Worm (Caenorhabditis elegans): Measurements from ENCODE around the gene clec-125.

Gene clec-125

DNA sequence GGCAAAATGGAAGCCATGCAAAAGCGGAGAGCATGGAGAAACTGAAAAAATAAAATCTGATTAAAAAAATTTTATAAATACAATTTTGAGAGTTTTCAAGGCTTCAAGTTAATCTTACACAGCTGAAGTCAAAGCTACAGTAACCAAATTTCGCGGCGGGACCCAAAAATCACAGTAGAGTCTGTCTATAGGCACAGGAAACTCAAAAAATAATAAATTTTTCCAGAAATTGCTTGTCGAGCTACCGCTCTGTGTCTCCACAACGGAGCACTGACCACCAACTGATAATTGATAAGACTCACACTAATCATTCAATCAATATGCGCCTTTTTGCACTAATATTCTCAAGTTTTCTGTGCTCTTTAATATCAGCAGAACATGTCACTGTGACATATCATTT, 34.5 kb downstream of the clec-125 start, which contains the start of gene W10G11.19:
W10G11.19 (plus strand) TSS at position 301 of the 400 bp plus-strand sequence.
- no peak for TF ChIP-seq mel-28 (tag; optimal IDR thresholded peaks at IDR 0.05; ENCODE audit: borderline replicate concordance)
- peak; percentile 59 for TF ChIP-seq nhr-80 (tag; optimal IDR thresholded peaks at IDR 0.05)

ce11 chrII:3553453-3553852, 37.6 kb downstream of the clec-125 start, which contains the start of gene dnc-3:
Gene dnc-3 (plus strand): TSS chrII:3553724.
- no peak for TF ChIP-seq mel-28 (tag; optimal IDR thresholded peaks at IDR 0.05; ENCODE audit: borderline replicate concordance)
- TF ChIP-seq F57A8.1 (GFP tag; optimal IDR thresholded peaks at IDR 0.05) = no peak
- TF ChIP-seq chd-7 (tag; optimal IDR thresholded peaks at IDR 0.05) = no peak
- TF ChIP-seq ama-1 (optimal IDR thresholded peaks at IDR 0.05) = no peak
- no peak for TF ChIP-seq ama-1 (GFP tag; optimal IDR thresholded peaks at IDR 0.05)
- no peak for TF ChIP-seq Y53F4B.3 (GFP tag; IDR thresholded peaks at IDR 0.05)
- TF ChIP-seq hrde-1 (tag; optimal IDR thresholded peaks at IDR 0.05; ENCODE audit: borderline replicate concordance) = no peak
- TF ChIP-seq tbx-9 (tag; optimal IDR thresholded peaks at IDR 0.05; ENCODE audit: borderline replicate concordance) = no peak
- TF ChIP-seq cebp-2 (GFP tag; IDR thresholded peaks at IDR 0.05) = no peak
- no peak for TF ChIP-seq F57C9.4 (tag; optimal IDR thresholded peaks at IDR 0.05)
- TF ChIP-seq lsl-1 (GFP tag; optimal IDR thresholded peaks at IDR 0.05) = peak; percentile 61
- TF ChIP-seq F33H1.4 (GFP tag; IDR thresholded peaks at IDR 0.05) = peak; percentile 50; the same call in 1 of the 2 replicates
- TF ChIP-seq rpc-1 (optimal IDR thresholded peaks at IDR 0.05) = no peak
- no peak for TF ChIP-seq rpc-1 (tag; optimal IDR thresholded peaks at IDR 0.05)
- TF ChIP-seq hlh-12 (tag; optimal IDR thresholded peaks at IDR 0.05) = no peak
- no peak for TF ChIP-seq tlf-1 (GFP tag; optimal IDR thresholded peaks at IDR 0.05)
- TF ChIP-seq ZK185.1 (tag; optimal IDR thresholded peaks at IDR 0.05; ENCODE audit: poor library complexity, severe bottlenecking) = no peak
- no peak for TF ChIP-seq lag-1 (GFP tag; IDR thresholded peaks at IDR 0.05)
- TF ChIP-seq snpc-1.1 (tag; optimal IDR thresholded peaks at IDR 0.05; ENCODE audit: insufficient read depth) = no peak
- TF ChIP-seq Y56A3A.18 (GFP tag; IDR thresholded peaks at IDR 0.05) = no peak
- no peak for TF ChIP-seq aptf-2 (GFP tag; conservative IDR thresholded peaks at IDR 0.05)
- no peak for TF ChIP-seq repo-1 (tag; optimal IDR thresholded peaks at IDR 0.05)
- TF ChIP-seq nhr-27 (tag; optimal IDR thresholded peaks at IDR 0.05) = no peak
- TF ChIP-seq hsf-1 (GFP tag; IDR thresholded peaks at IDR 0.05) = no peak
- TF ChIP-seq pbrm-1 (GFP tag; IDR thresholded peaks at IDR 0.05) = 0 out of 2 replicates have a peak, but pooled peaks have one; percentile 22
- no peak for TF ChIP-seq unc-130 (GFP tag; optimal IDR thresholded peaks at IDR 0.05)
- no peak for TF ChIP-seq ccch-3 (GFP tag; optimal IDR thresholded peaks at IDR 0.05)
- peak; percentile 64; the same call in 1 of the 2 replicates for TF ChIP-seq B0336.3 (GFP tag; IDR thresholded peaks at IDR 0.05)
- TF ChIP-seq nhr-90 (tag; optimal IDR thresholded peaks at IDR 0.05) = no peak
- TF ChIP-seq F23B12.7 (tag; optimal IDR thresholded peaks at IDR 0.05; ENCODE audit: insufficient read depth) = no peak
- peak; percentile 23; the same call in 1 of the 2 replicates for TF ChIP-seq hmg-1.2 (GFP tag; IDR thresholded peaks at IDR 0.05)
- no peak for TF ChIP-seq dpff-1 (tag; optimal IDR thresholded peaks at IDR 0.05)
- no peak for TF ChIP-seq C06A6.2 (GFP tag; conservative IDR thresholded peaks at IDR 0.05)
- no peak for TF ChIP-seq F52B5.7 (tag; optimal IDR thresholded peaks at IDR 0.05)
- no peak for TF ChIP-seq attf-3 (GFP tag; conservative IDR thresholded peaks at IDR 0.05)
- TF ChIP-seq nhr-80 (tag; optimal IDR thresholded peaks at IDR 0.05) = no peak
- no peak for TF ChIP-seq mxl-1 (tag; optimal IDR thresholded peaks at IDR 0.05)
- TF ChIP-seq lsy-27 (tag; optimal IDR thresholded peaks at IDR 0.05; ENCODE audit: borderline replicate concordance, insufficient read depth) = no peak
- TF ChIP-seq F37B4.10 (GFP tag; IDR thresholded peaks at IDR 0.05) = no peak
- no peak for TF ChIP-seq let-526 (GFP tag; IDR thresholded peaks at IDR 0.05)
- TF ChIP-seq Y95B8A.8 (GFP tag; IDR thresholded peaks at IDR 0.05) = no peak
- no peak for TF ChIP-seq somi-1 (GFP tag; optimal IDR thresholded peaks at IDR 0.05)
- no peak for TF ChIP-seq ceh-100 (GFP tag; IDR thresholded peaks at IDR 0.05)
- no peak for TF ChIP-seq snpc-4 (GFP tag; optimal IDR thresholded peaks at IDR 0.05)
- peak in 1 of 4 experiments; percentile 45 for TF ChIP-seq snpc-4 (tag; optimal IDR thresholded peaks at IDR 0.05)
- no peak for TF ChIP-seq him-1 (tag; optimal IDR thresholded peaks at IDR 0.05)
- TF ChIP-seq athp-1 (tag; optimal IDR thresholded peaks at IDR 0.05) = no peak
